Fruit fly (Drosophila melanogaster) whole organism, embryonic: ENCODE measurements around the gene Ask1.
A peak's percentile ranks its signal among the peaks of the same experiment; 100 is the strongest.

ENCODE experiments used
- Atf3 ChIP-seq: fragments of 200-800 bp; sonication (Bioruptor generic); optimal IDR thresholded peaks from 3 replicates; lab custom pipeline; 2016; ENCODE audit warnings: missing biosample characterization, missing genetic modification characterization
- BEAF-32 ChIP-seq: fragments of 200-800 bp; sonication (Bioruptor generic); optimal IDR thresholded peaks from 3 replicates; lab custom pipeline; 2017; ENCODE audit warnings: missing biosample characterization, missing genetic modification characterization, mild to moderate bottlenecking, moderate library complexity, missing genetic modification reagents
- Bgb ChIP-seq: fragments of 200-800 bp; sonication (Bioruptor generic); IDR thresholded peaks from 2 replicates; pipeline ENCODE4 v1.3.6; 2022; ENCODE audit warnings: missing biosample characterization, missing genetic modification characterization; ENCODE audit not compliant: partially characterized antibody
- CG10209 ChIP-seq: fragments of 200-800 bp; sonication (Bioruptor generic); optimal IDR thresholded peaks from 3 replicates; lab custom pipeline; 2017; ENCODE audit warnings: missing biosample characterization, mild to moderate bottlenecking, missing genetic modification characterization, missing genetic modification reagents
- CG10565 ChIP-seq: fragments of 200-800 bp; sonication (Bioruptor generic); optimal IDR thresholded peaks from 3 replicates; lab custom pipeline; 2016; ENCODE audit warnings: missing biosample characterization, mild to moderate bottlenecking, missing genetic modification characterization
- CG11398 ChIP-seq: fragments of 200-800 bp; sonication (Bioruptor generic); optimal IDR thresholded peaks from 2 replicates; lab custom pipeline; 2016; ENCODE audit warnings: missing biosample characterization, missing genetic modification characterization
- CG12391 ChIP-seq: fragments of 200-800 bp; sonication (Bioruptor generic); optimal IDR thresholded peaks from 3 replicates; lab custom pipeline; 2018; ENCODE audit warnings: missing biosample characterization, mild to moderate bottlenecking, missing genetic modification characterization, moderate library complexity
- CG12942 ChIP-seq: fragments of 200-800 bp; sonication (Bioruptor generic); optimal IDR thresholded peaks from 3 replicates; lab custom pipeline; 2016; ENCODE audit warnings: missing biosample characterization, missing genetic modification characterization
- CG13424 ChIP-seq: fragments of 200-800 bp; sonication (Bioruptor generic); optimal IDR thresholded peaks from 2 replicates; lab custom pipeline; 2019; ENCODE audit warnings: missing biosample characterization, mild to moderate bottlenecking, missing genetic modification characterization, moderate library complexity
- CG14050 ChIP-seq: fragments of 200-800 bp; sonication (Bioruptor generic); IDR thresholded peaks from 3 replicates; pipeline ENCODE4 v1.3.6; 2022; ENCODE audit warnings: missing biosample characterization, missing genetic modification characterization
- CG14441 ChIP-seq: fragments of 200-800 bp; sonication (Bioruptor generic); IDR thresholded peaks from 2 replicates; pipeline ENCODE4 v1.3.6; 2022; ENCODE audit warnings: missing biosample characterization, missing genetic modification characterization
- CG15073 ChIP-seq: fragments of 200-800 bp; sonication (Bioruptor generic); optimal IDR thresholded peaks from 2 replicates; lab custom pipeline; 2016; ENCODE audit warnings: missing biosample characterization, missing genetic modification characterization
- CG1603 ChIP-seq: fragments of 200-800 bp; sonication (Bioruptor generic); optimal IDR thresholded peaks from 2 replicates; lab custom pipeline; 2019; ENCODE audit warnings: missing biosample characterization, mild to moderate bottlenecking, missing genetic modification characterization, moderate library complexity
- CG1792 ChIP-seq: fragments of 200-800 bp; sonication (Bioruptor generic); optimal IDR thresholded peaks from 2 replicates; lab custom pipeline; 2016; ENCODE audit warnings: missing biosample characterization, missing genetic modification characterization
- CG30431 ChIP-seq: fragments of 200-800 bp; sonication (Bioruptor generic); optimal IDR thresholded peaks from 2 replicates; lab custom pipeline; 2017; ENCODE audit warnings: missing biosample characterization, missing genetic modification characterization
- CG33213 ChIP-seq: fragments of 200-800 bp; sonication (Bioruptor generic); optimal IDR thresholded peaks from 3 replicates; lab custom pipeline; 2016; ENCODE audit warnings: missing biosample characterization, missing genetic modification characterization
- CG3407 ChIP-seq: fragments of 200-800 bp; sonication (Bioruptor generic); optimal IDR thresholded peaks from 2 replicates; lab custom pipeline; 2018; ENCODE audit warnings: missing biosample characterization, mild to moderate bottlenecking, missing genetic modification characterization
- CG34224 ChIP-seq: fragments of 200-800 bp; sonication (Bioruptor generic); IDR thresholded peaks from 3 replicates; pipeline ENCODE4 v1.3.6; 2022; ENCODE audit warnings: missing biosample characterization, missing genetic modification characterization; ENCODE audit not compliant: partially characterized antibody
- CG4282 ChIP-seq: fragments of 200-800 bp; sonication (Bioruptor generic); optimal IDR thresholded peaks from 2 replicates; lab custom pipeline; 2016; ENCODE audit warnings: missing biosample characterization, missing genetic modification characterization
- CG5953 ChIP-seq: fragments of 200-800 bp; sonication (Bioruptor generic); IDR thresholded peaks from 2 replicates; pipeline ENCODE4 v1.3.6; 2022; ENCODE audit warnings: missing biosample characterization, missing genetic modification characterization
- CG6813 ChIP-seq: fragments of 200-800 bp; sonication (Bioruptor generic); optimal IDR thresholded peaks from 2 replicates; lab custom pipeline; 2017; ENCODE audit warnings: missing biosample characterization, missing genetic modification characterization, mild to moderate bottlenecking, moderate library complexity, missing genetic modification reagents
- CG7372 ChIP-seq: fragments of 200-800 bp; sonication (Bioruptor generic); IDR thresholded peaks from 2 replicates; pipeline ENCODE4 v1.3.6; 2022; ENCODE audit warnings: missing biosample characterization, missing genetic modification characterization
- CG7745 ChIP-seq: fragments of 200-800 bp; sonication (Bioruptor generic); optimal IDR thresholded peaks from 2 replicates; lab custom pipeline; 2018; ENCODE audit warnings: missing biosample characterization, mild to moderate bottlenecking, missing genetic modification characterization, moderate library complexity
- CG8388 ChIP-seq: fragments of 200-800 bp; sonication (Bioruptor generic); optimal IDR thresholded peaks from 2 replicates; lab custom pipeline; 2019; ENCODE audit warnings: missing biosample characterization, mild to moderate bottlenecking, missing genetic modification characterization, moderate library complexity
- CG9876 ChIP-seq: fragments of 200-800 bp; sonication (Bioruptor generic); optimal IDR thresholded peaks from 2 replicates; lab custom pipeline; 2016; ENCODE audit warnings: missing biosample characterization, missing genetic modification characterization
- D ChIP-seq, 2 experiments: fragments of 200-800 bp in 1 of 2; fragments of >200 bp in 1 of 2; sonication (Bioruptor generic) in 1 of 2; optimal IDR thresholded peaks; 2 replicates in 1 of 2; 3 replicates in 1 of 2; lab custom pipeline; 2017; ENCODE audit warnings: mild to moderate bottlenecking in 1 of 2, missing biosample characterization in 1 of 2, missing genetic modification characterization in 1 of 2, missing genetic modification reagents in 1 of 2
- Dll ChIP-seq: fragments of 200-800 bp; sonication (Bioruptor generic); IDR thresholded peaks from 4 replicates; pipeline ENCODE4 v1.3.6; 2022; ENCODE audit warnings: missing biosample characterization, missing genetic modification characterization; ENCODE audit not compliant: partially characterized antibody
- Doc3 ChIP-seq: fragments of 200-800 bp; sonication (Bioruptor generic); IDR thresholded peaks from 3 replicates; pipeline ENCODE4 v1.3.6; 2022; ENCODE audit warnings: missing biosample characterization, missing genetic modification characterization; ENCODE audit not compliant: partially characterized antibody
- Neu2 ChIP-seq: fragments of 200-800 bp; sonication (Bioruptor generic); optimal IDR thresholded peaks from 3 replicates; lab custom pipeline; 2016; ENCODE audit warnings: missing biosample characterization, missing genetic modification characterization, borderline replicate concordance
- PHDP ChIP-seq: fragments of 200-800 bp; sonication (Bioruptor generic); optimal IDR thresholded peaks from 3 replicates; lab custom pipeline; 2018; ENCODE audit warnings: missing biosample characterization, mild to moderate bottlenecking, missing genetic modification characterization, moderate library complexity
- Stat92E ChIP-seq, 3 experiments: fragments of >200 bp in 2 of 3; fragments of 200-800 bp in 1 of 3; sonication (Bioruptor generic) in 1 of 3; optimal IDR thresholded peaks; 2 replicates each; lab custom pipeline; 2017 to 2019; ENCODE audit warnings: missing biosample characterization in 3 of 3, missing genetic modification characterization in 3 of 3, mild to moderate bottlenecking in 1 of 3, moderate library complexity in 1 of 3
- Usf ChIP-seq: fragments of 200-800 bp; sonication (Bioruptor generic); optimal IDR thresholded peaks from 2 replicates; lab custom pipeline; 2017; ENCODE audit warnings: missing genotype, missing biosample characterization, missing genetic modification characterization
- aop ChIP-seq: fragments of 200-800 bp; sonication (Bioruptor generic); IDR thresholded peaks from 2 replicates; pipeline ENCODE4 v1.3.6; 2022; ENCODE audit warnings: missing biosample characterization, missing genetic modification characterization
- ato ChIP-seq: fragments of 200-800 bp; sonication (Bioruptor generic); IDR thresholded peaks from 2 replicates; pipeline ENCODE4 v1.3.6; 2022; ENCODE audit warnings: missing biosample characterization, missing genetic modification characterization; ENCODE audit not compliant: partially characterized antibody
- az2 ChIP-seq: fragments of 200-800 bp; sonication (Bioruptor generic); optimal IDR thresholded peaks from 3 replicates; lab custom pipeline; 2016; ENCODE audit warnings: missing biosample characterization, missing genetic modification characterization
- cas ChIP-seq: fragments of 200-800 bp; sonication (Bioruptor generic); IDR thresholded peaks from 2 replicates; pipeline ENCODE4 v1.3.6; 2022; ENCODE audit warnings: missing biosample characterization, missing genetic modification characterization
- chn ChIP-seq: fragments of 200-800 bp; sonication (Bioruptor generic); optimal IDR thresholded peaks from 2 replicates; lab custom pipeline; 2016; ENCODE audit warnings: missing biosample characterization, missing genetic modification characterization
- da ChIP-seq: fragments of 200-800 bp; sonication (Bioruptor generic); optimal IDR thresholded peaks from 2 replicates; lab custom pipeline; 2016; ENCODE audit warnings: missing biosample characterization, missing genetic modification characterization
- dmrt99B ChIP-seq: fragments of 200-800 bp; sonication (Bioruptor generic); optimal IDR thresholded peaks from 2 replicates; lab custom pipeline; 2018; ENCODE audit warnings: missing biosample characterization, mild to moderate bottlenecking, missing genetic modification characterization, moderate library complexity
- fru ChIP-seq: fragments of >200 bp; optimal IDR thresholded peaks from 2 replicates; lab custom pipeline; 2017
- fu2 ChIP-seq: fragments of 200-800 bp; sonication (Bioruptor generic); optimal IDR thresholded peaks from 2 replicates; lab custom pipeline; 2016; ENCODE audit warnings: missing biosample characterization, missing genetic modification characterization
- gcm ChIP-seq: fragments of 200-800 bp; sonication (Bioruptor generic); optimal IDR thresholded peaks from 2 replicates; lab custom pipeline; 2019; ENCODE audit warnings: missing biosample characterization, mild to moderate bottlenecking, missing genetic modification characterization, moderate library complexity
- nerfin-1 ChIP-seq: fragments of 200-800 bp; sonication (Bioruptor generic); optimal IDR thresholded peaks from 3 replicates; lab custom pipeline; 2019; ENCODE audit warnings: missing biosample characterization, mild to moderate bottlenecking, missing genetic modification characterization, moderate library complexity
- pfk ChIP-seq: fragments of 200-800 bp; sonication (Bioruptor generic); optimal IDR thresholded peaks from 2 replicates; lab custom pipeline; 2018; ENCODE audit warnings: missing biosample characterization, mild to moderate bottlenecking, missing genetic modification characterization, moderate library complexity
- sima ChIP-seq: fragments of 200-800 bp; sonication (Bioruptor generic); optimal IDR thresholded peaks from 2 replicates; lab custom pipeline; 2016; ENCODE audit warnings: missing biosample characterization, missing genetic modification characterization
- slbo ChIP-seq: fragments of 200-800 bp; sonication (Bioruptor generic); IDR thresholded peaks from 2 replicates; pipeline ENCODE4 v1.3.6; 2022; ENCODE audit warnings: missing biosample characterization, missing genetic modification characterization
- so ChIP-seq: fragments of 200-800 bp; sonication (Bioruptor generic); IDR thresholded peaks from 3 replicates; pipeline ENCODE4 v1.3.6; 2022; ENCODE audit warnings: missing biosample characterization, missing genetic modification characterization
- sqz ChIP-seq: fragments of 200-800 bp; sonication (Bioruptor generic); optimal IDR thresholded peaks from 3 replicates; lab custom pipeline; 2018; ENCODE audit warnings: missing biosample characterization, mild to moderate bottlenecking, missing genetic modification characterization
- toy ChIP-seq: fragments of 200-800 bp; sonication (Bioruptor generic); IDR thresholded peaks from 2 replicates; pipeline ENCODE4 v1.3.6; 2022; ENCODE audit warnings: missing biosample characterization, missing genetic modification characterization
- tup ChIP-seq: fragments of 200-800 bp; sonication (Bioruptor generic); optimal IDR thresholded peaks from 2 replicates; lab custom pipeline; 2016; ENCODE audit warnings: missing biosample characterization, mild to moderate bottlenecking, missing genetic modification characterization, moderate library complexity

The Ask1 gene

DNA sequence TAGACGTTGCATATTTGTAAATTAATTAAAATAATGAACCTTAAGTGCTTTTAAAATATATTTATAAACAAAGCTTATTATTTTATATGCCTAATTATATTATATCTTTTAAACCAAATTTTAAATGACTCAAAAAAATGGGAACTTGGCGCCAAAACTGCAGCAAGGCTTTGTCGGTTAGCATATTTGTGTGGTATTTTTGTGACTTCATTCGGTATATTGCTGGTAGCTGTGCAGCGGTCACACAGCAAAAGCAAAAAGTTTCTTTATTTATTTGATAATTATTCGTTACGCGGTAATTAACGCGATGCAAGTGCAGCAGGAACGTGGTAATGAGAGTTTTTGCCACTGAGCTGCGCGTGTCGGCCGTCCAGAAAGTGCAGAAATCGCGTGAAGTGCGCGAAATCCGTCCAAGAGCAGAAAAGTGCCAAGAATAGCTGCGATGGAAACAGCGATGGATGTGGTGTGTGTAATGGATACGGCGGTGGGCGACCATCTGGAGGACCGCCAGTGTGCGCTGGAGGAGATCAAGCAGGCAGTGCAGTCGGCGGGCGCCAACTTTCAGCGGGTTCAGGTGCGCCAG, at the start of gene Ask1 (continued):
- TF ChIP-seq da (GFP tag; lab: Kevin White, UChicago) (no peak), CG1603 (no peak), dmrt99B (tag; lab: Kevin White, UChicago) (no peak), Neu2 (GFP tag; lab: Kevin White, UChicago) (no peak), fru (lab: Kevin White, UChicago) (no peak), CG7745 (tag; lab: Kevin White, UChicago) (peak; percentile 3), Atf3 (no peak), aop (no peak), CG10209 (GFP tag; lab: Kevin White, UChicago) (no peak), CG7372 (GFP tag; lab: Robert Waterston, UW) (no peak), ato (GFP tag; lab: Robert Waterston, UW) (no peak), gcm (GFP tag; lab: Kevin White, UChicago) (no peak), nerfin-1 (tag; lab: Kevin White, UChicago) (no peak), CG3407 (GFP tag; lab: Kevin White, UChicago) (no peak), CG34224 (GFP tag; lab: Robert Waterston, UW) (no peak), CG5953 (GFP tag; lab: Robert Waterston, UW) (no peak), Usf (GFP tag; lab: Kevin White, UChicago) (no peak), CG11398 (no peak), CG14441 (no peak), CG12391 (no peak), sqz (GFP tag; lab: Kevin White, UChicago) (no peak), pfk (GFP tag; lab: Kevin White, UChicago) (no peak), fu2 (GFP tag; lab: Kevin White, UChicago) (no peak), slbo (GFP tag; lab: Robert Waterston, UW) (no peak), CG14050 (GFP tag; lab: Robert Waterston, UW) (no peak), CG30431 (GFP tag; lab: Kevin White, UChicago) (no peak), chn (GFP tag; lab: Kevin White, UChicago) (no peak), D (optimal IDR thresholded peaks at IDR 0.05; lab: Kevin White, UChicago) (no peak), D (GFP tag; optimal IDR thresholded peaks at IDR 0.05; lab: Kevin White, UChicago) (no peak), CG1792 (GFP tag; lab: Kevin White, UChicago) (no peak), CG9876 (no peak), CG13424 (tag; lab: Kevin White, UChicago) (no peak), CG6813 (GFP tag; lab: Kevin White, UChicago) (no peak), tup (GFP tag; lab: Kevin White, UChicago) (no peak), CG33213 (GFP tag; lab: Kevin White, UChicago) (no peak), CG15073 (peak; percentile 78), az2 (no peak), so (GFP tag; lab: Robert Waterston, UW) (no peak), Bgb (GFP tag; lab: Robert Waterston, UW) (no peak), cas (GFP tag; lab: Robert Waterston, UW) (no peak), Stat92E (GFP tag; optimal IDR thresholded peaks at IDR 0.05; lab: Kevin White, UChicago) (no peak), CG4282 (GFP tag; lab: Kevin White, UChicago) (no peak), CG10565 (GFP tag; lab: Kevin White, UChicago) (no peak), BEAF-32 (no peak), toy (no peak), CG8388 (no peak), PHDP (tag; lab: Kevin White, UChicago) (no peak), Dll (GFP tag; lab: Robert Waterston, UW) (no peak), sima (GFP tag; lab: Kevin White, UChicago) (no peak), Doc3 (GFP tag; lab: Robert Waterston, UW) (no peak), CG12942 (GFP tag; lab: Kevin White, UChicago) (no peak)
